Fruit fly (Drosophila melanogaster) whole organism, embryonic: ENCODE data around the gene CG13029.

ENCODE experiments used
- Bdp1 ChIP-seq: fragments of 200-800 bp; sonication (Bioruptor generic); optimal IDR thresholded peaks from 3 replicates; lab custom pipeline; 2016; ENCODE audit warnings: missing biosample characterization, missing genetic modification characterization
- CG1233 ChIP-seq: fragments of 200-800 bp; sonication (Bioruptor generic); optimal IDR thresholded peaks from 4 replicates; lab custom pipeline; 2018; ENCODE audit warnings: missing biosample characterization, mild to moderate bottlenecking, missing genetic modification characterization
- CG13775 ChIP-seq: fragments of 200-800 bp; sonication (Bioruptor generic); optimal IDR thresholded peaks from 3 replicates; lab custom pipeline; 2017; ENCODE audit warnings: missing biosample characterization, mild to moderate bottlenecking, missing genetic modification characterization
- CG1792 ChIP-seq: fragments of 200-800 bp; sonication (Bioruptor generic); optimal IDR thresholded peaks from 2 replicates; lab custom pipeline; 2016; ENCODE audit warnings: missing biosample characterization, missing genetic modification characterization
- CG18619 ChIP-seq: fragments of 200-800 bp; sonication (Bioruptor generic); optimal IDR thresholded peaks from 3 replicates; lab custom pipeline; 2017; ENCODE audit warnings: missing biosample characterization, mild to moderate bottlenecking, missing genetic modification characterization
- CG2120 ChIP-seq: fragments of 200-800 bp; sonication (Bioruptor generic); optimal IDR thresholded peaks from 3 replicates; lab custom pipeline; 2016; ENCODE audit warnings: missing biosample characterization, missing genetic modification characterization
- CG32532 ChIP-seq: fragments of 200-800 bp; sonication (Bioruptor generic); IDR thresholded peaks from 2 replicates; pipeline ENCODE4 v1.3.6; 2022; ENCODE audit warnings: missing biosample characterization, missing genetic modification characterization
- CG3281 ChIP-seq: fragments of 200-800 bp; sonication (Bioruptor generic); optimal IDR thresholded peaks from 3 replicates; lab custom pipeline; 2017; ENCODE audit warnings: missing biosample characterization, mild to moderate bottlenecking, missing genetic modification characterization
- CG33557 ChIP-seq: fragments of 200-800 bp; sonication (Bioruptor generic); optimal IDR thresholded peaks from 2 replicates; lab custom pipeline; 2019; ENCODE audit warnings: missing biosample characterization, mild to moderate bottlenecking, missing genetic modification characterization, moderate library complexity
- CG3407 ChIP-seq: fragments of 200-800 bp; sonication (Bioruptor generic); optimal IDR thresholded peaks from 2 replicates; lab custom pipeline; 2018; ENCODE audit warnings: missing biosample characterization, mild to moderate bottlenecking, missing genetic modification characterization
- CG4820 ChIP-seq: fragments of 200-800 bp; sonication (Bioruptor generic); optimal IDR thresholded peaks from 3 replicates; lab custom pipeline; 2016; ENCODE audit warnings: missing biosample characterization, missing genetic modification characterization
- CG5180 ChIP-seq: fragments of 200-800 bp; sonication (Bioruptor generic); optimal IDR thresholded peaks from 3 replicates; lab custom pipeline; 2017; ENCODE audit warnings: missing biosample characterization, missing genetic modification characterization, mild to moderate bottlenecking, moderate library complexity, missing genetic modification reagents
- CG6689 ChIP-seq: fragments of 200-800 bp; sonication (Bioruptor generic); IDR thresholded peaks from 2 replicates; pipeline ENCODE4 v1.3.6; 2022; ENCODE audit warnings: missing biosample characterization, missing genetic modification characterization
- CG7987 ChIP-seq: fragments of 200-800 bp; sonication (Bioruptor generic); optimal IDR thresholded peaks from 2 replicates; lab custom pipeline; 2018; ENCODE audit warnings: missing biosample characterization, mild to moderate bottlenecking, missing genetic modification characterization, moderate library complexity
- CG8290 ChIP-seq, 3 experiments: fragments of 200-800 bp; sonication (Bioruptor generic); optimal IDR thresholded peaks; 2 replicates each; lab custom pipeline; 2016 to 2019; ENCODE audit warnings: missing biosample characterization in 3 of 3, missing genetic modification characterization in 3 of 3, mild to moderate bottlenecking in 2 of 3, moderate library complexity in 1 of 3
- CG9932 ChIP-seq: fragments of 200-800 bp; sonication (Bioruptor generic); IDR thresholded peaks from 2 replicates; pipeline ENCODE4 v1.3.6; 2022; ENCODE audit warnings: missing biosample characterization, missing genetic modification characterization
- Camta ChIP-seq: fragments of 200-800 bp; sonication (Bioruptor generic); optimal IDR thresholded peaks from 2 replicates; lab custom pipeline; 2016; ENCODE audit warnings: missing biosample characterization, missing genetic modification characterization
- HLHmδ ChIP-seq: fragments of 200-800 bp; sonication (Bioruptor generic); optimal IDR thresholded peaks from 2 replicates; lab custom pipeline; 2018; ENCODE audit warnings: missing biosample characterization, mild to moderate bottlenecking, missing genetic modification characterization, moderate library complexity
- Hand ChIP-seq: fragments of 200-800 bp; sonication (Bioruptor generic); optimal IDR thresholded peaks from 2 replicates; lab custom pipeline; 2017; ENCODE audit warnings: mild to moderate bottlenecking, missing biosample characterization, missing genetic modification reagents, missing genetic modification characterization
- Lpt ChIP-seq: fragments of >200 bp; optimal IDR thresholded peaks from 2 replicates; lab custom pipeline; 2018; ENCODE audit warnings: missing biosample characterization, missing genetic modification characterization
- Med ChIP-seq: fragments of 200-800 bp; sonication (Bioruptor generic); peaks from one replicate; lab custom pipeline; 2016; ENCODE audit warnings: missing biosample characterization, missing genetic modification characterization, mild to moderate bottlenecking, inconsistent platforms, moderate library complexity
- PHDP ChIP-seq: fragments of 200-800 bp; sonication (Bioruptor generic); optimal IDR thresholded peaks from 3 replicates; lab custom pipeline; 2018; ENCODE audit warnings: missing biosample characterization, mild to moderate bottlenecking, missing genetic modification characterization, moderate library complexity
- Rfx ChIP-seq: fragments of 200-800 bp; sonication (Bioruptor generic); IDR thresholded peaks from 2 replicates; pipeline ENCODE4 v1.3.6; 2022; ENCODE audit warnings: missing biosample characterization, missing genetic modification characterization
- Sry-β ChIP-seq: fragments of 200-800 bp; sonication (Bioruptor generic); optimal IDR thresholded peaks from 2 replicates; lab custom pipeline; 2018; ENCODE audit warnings: missing biosample characterization, mild to moderate bottlenecking, missing genetic modification characterization, moderate library complexity
- Vsx1 ChIP-seq: fragments of 200-800 bp; sonication (Bioruptor generic); optimal IDR thresholded peaks from 2 replicates; lab custom pipeline; 2017; ENCODE audit warnings: missing biosample characterization, mild to moderate bottlenecking, missing genetic modification characterization, missing genetic modification reagents
- YL-1 ChIP-seq: fragments of 200-800 bp; sonication (Bioruptor generic); optimal IDR thresholded peaks from 3 replicates; lab custom pipeline; 2017; ENCODE audit warnings: missing biosample characterization, mild to moderate bottlenecking, missing genetic modification characterization
- cg ChIP-seq: fragments of 200-800 bp; sonication (Bioruptor generic); optimal IDR thresholded peaks from 3 replicates; lab custom pipeline; 2019; ENCODE audit warnings: missing biosample characterization, mild to moderate bottlenecking, missing genetic modification characterization, moderate library complexity
- chinmo ChIP-seq: fragments of 200-800 bp; sonication (Bioruptor generic); IDR thresholded peaks from 4 replicates; pipeline ENCODE4 v1.3.6; 2022; ENCODE audit warnings: missing biosample characterization, missing genetic modification characterization; ENCODE audit not compliant: partially characterized antibody
- danr ChIP-seq: fragments of 200-800 bp; sonication (Bioruptor generic); IDR thresholded peaks from 2 replicates; pipeline ENCODE4 v1.3.6; 2022; ENCODE audit warnings: missing biosample characterization, missing genetic modification characterization
- dm ChIP-seq: fragments of 200-800 bp; sonication (Bioruptor generic); optimal IDR thresholded peaks from 3 replicates; lab custom pipeline; 2016; ENCODE audit warnings: missing biosample characterization, missing genetic modification characterization
- dmrt99B ChIP-seq: fragments of 200-800 bp; sonication (Bioruptor generic); optimal IDR thresholded peaks from 2 replicates; lab custom pipeline; 2018; ENCODE audit warnings: missing biosample characterization, mild to moderate bottlenecking, missing genetic modification characterization, moderate library complexity
- fd102C ChIP-seq: fragments of 200-800 bp; sonication (Bioruptor generic); optimal IDR thresholded peaks from 2 replicates; lab custom pipeline; 2018; ENCODE audit warnings: missing biosample characterization, mild to moderate bottlenecking, missing genetic modification characterization, moderate library complexity
- gfzf ChIP-seq: fragments of 200-800 bp; sonication (Bioruptor generic); optimal IDR thresholded peaks from 2 replicates; lab custom pipeline; 2016; ENCODE audit warnings: missing biosample characterization, mild to moderate bottlenecking, missing genetic modification characterization, moderate library complexity
- kah ChIP-seq: fragments of 200-800 bp; sonication (Bioruptor generic); optimal IDR thresholded peaks from 2 replicates; lab custom pipeline; 2018; ENCODE audit warnings: missing biosample characterization, mild to moderate bottlenecking, missing genetic modification characterization
- lab ChIP-seq: fragments of 200-800 bp; sonication (Bioruptor generic); optimal IDR thresholded peaks from 3 replicates; lab custom pipeline; 2017; ENCODE audit warnings: missing biosample characterization, missing genetic modification characterization, mild to moderate bottlenecking, moderate library complexity, missing genetic modification reagents
- lmd ChIP-seq: fragments of 200-800 bp; sonication (Bioruptor generic); IDR thresholded peaks from 2 replicates; pipeline ENCODE4 v1.3.6; 2022; ENCODE audit warnings: missing biosample characterization, missing genetic modification characterization
- oc ChIP-seq: fragments of 200-800 bp; sonication (Bioruptor generic); optimal IDR thresholded peaks from 2 replicates; lab custom pipeline; 2018; ENCODE audit warnings: missing biosample characterization, mild to moderate bottlenecking, missing genetic modification characterization, moderate library complexity
- org-1 ChIP-seq: fragments of 200-800 bp; sonication (Bioruptor generic); optimal IDR thresholded peaks from 2 replicates; lab custom pipeline; 2017; ENCODE audit warnings: missing biosample characterization, missing genetic modification characterization
- pfk ChIP-seq: fragments of 200-800 bp; sonication (Bioruptor generic); optimal IDR thresholded peaks from 2 replicates; lab custom pipeline; 2018; ENCODE audit warnings: missing biosample characterization, mild to moderate bottlenecking, missing genetic modification characterization, moderate library complexity
- psq ChIP-seq: fragments of 200-800 bp; sonication (Bioruptor generic); optimal IDR thresholded peaks from 2 replicates; lab custom pipeline; 2017; ENCODE audit warnings: missing biosample characterization, missing genetic modification characterization
- slbo ChIP-seq: fragments of 200-800 bp; sonication (Bioruptor generic); IDR thresholded peaks from 2 replicates; pipeline ENCODE4 v1.3.6; 2022; ENCODE audit warnings: missing biosample characterization, missing genetic modification characterization
- sqz ChIP-seq: fragments of 200-800 bp; sonication (Bioruptor generic); optimal IDR thresholded peaks from 3 replicates; lab custom pipeline; 2018; ENCODE audit warnings: missing biosample characterization, mild to moderate bottlenecking, missing genetic modification characterization
- sr ChIP-seq: fragments of 200-800 bp; sonication (Bioruptor generic); IDR thresholded peaks from 3 replicates; pipeline ENCODE4 v1.3.6; 2022; ENCODE audit warnings: missing biosample characterization, missing genetic modification characterization
- ttk ChIP-seq: fragments of 200-800 bp; sonication (Bioruptor generic); IDR thresholded peaks from 2 replicates; pipeline ENCODE4 v2.1.2; 2022; ENCODE audit warnings: missing biosample characterization, missing genetic modification characterization
- tup ChIP-seq: fragments of 200-800 bp; sonication (Bioruptor generic); optimal IDR thresholded peaks from 2 replicates; lab custom pipeline; 2016; ENCODE audit warnings: missing biosample characterization, mild to moderate bottlenecking, missing genetic modification characterization, moderate library complexity
- vvl ChIP-seq: fragments of 200-800 bp; sonication (Bioruptor generic); IDR thresholded peaks from 2 replicates; pipeline ENCODE4 v1.3.6; 2022; ENCODE audit warnings: missing biosample characterization, missing genetic modification characterization

The CG13029 gene

dm6 chr3L:16871630-16872029 is 11.2 kb downstream of the CG13029 start:
- TF ChIP-seq CG8290 (GFP tag; optimal IDR thresholded peaks at IDR 0.05; lab: Kevin White, UChicago), result no peak
- peak in 1 of 2 experiments; percentile 13 for TF ChIP-seq CG8290 (tag; optimal IDR thresholded peaks at IDR 0.05; lab: Kevin White, UChicago)
- TF ChIP-seq cg, result no peak
- TF ChIP-seq CG33557, result no peak
- no peak for TF ChIP-seq Vsx1 (GFP tag; lab: Kevin White, UChicago)
- peak; percentile 36 for TF ChIP-seq Rfx
- TF ChIP-seq Bdp1 (GFP tag; lab: Kevin White, UChicago), result no peak
- TF ChIP-seq CG32532, result 0 out of 2 replicates have a peak, but pooled peaks have one; percentile 8
- no peak for TF ChIP-seq HLHmδ (GFP tag; lab: Kevin White, UChicago)
- TF ChIP-seq chinmo, result 0 out of 4 replicates have a peak, but pooled peaks have one; percentile 46
- peak; percentile 53 for TF ChIP-seq Med
- TF ChIP-seq CG2120 (GFP tag; lab: Kevin White, UChicago), result peak; percentile 38
- no peak for TF ChIP-seq Sry-β
- TF ChIP-seq pfk (GFP tag; lab: Kevin White, UChicago), result no peak
- TF ChIP-seq gfzf (GFP tag; lab: Kevin White, UChicago), result no peak
- no peak for TF ChIP-seq CG1233 (GFP tag; lab: Kevin White, UChicago)
- peak; percentile 32 for TF ChIP-seq CG3281 (GFP tag; lab: Kevin White, UChicago)
- TF ChIP-seq oc, result peak; percentile 34
- TF ChIP-seq vvl (GFP tag; lab: Robert Waterston, UW), result no peak
- peak; percentile 51 for TF ChIP-seq lab (GFP tag; lab: Kevin White, UChicago)
- TF ChIP-seq danr (GFP tag; lab: Robert Waterston, UW), result no peak
- TF ChIP-seq fd102C (GFP tag; lab: Kevin White, UChicago), result no peak
- no peak for TF ChIP-seq PHDP (tag; lab: Kevin White, UChicago)
- no peak for TF ChIP-seq CG13775 (GFP tag; lab: Kevin White, UChicago)
- TF ChIP-seq kah (GFP tag; lab: Kevin White, UChicago), result no peak
- TF ChIP-seq sr (GFP tag; lab: Robert Waterston, UW), result no peak
- TF ChIP-seq CG4820 (GFP tag; lab: Kevin White, UChicago), result no peak
- no peak for TF ChIP-seq YL-1 (GFP tag; lab: Kevin White, UChicago)
- no peak for TF ChIP-seq org-1 (GFP tag; lab: Kevin White, UChicago)
- no peak for TF ChIP-seq CG6689 (GFP tag; lab: Robert Waterston, UW)
- 0 out of 2 replicates have a peak, but pooled peaks have one; percentile 8 for TF ChIP-seq CG9932 (GFP tag; lab: Robert Waterston, UW)
- no peak for TF ChIP-seq sqz (GFP tag; lab: Kevin White, UChicago)
- no peak for TF ChIP-seq Hand
- TF ChIP-seq slbo, result peak; percentile 22; the same call in 1 of the 2 replicates
- TF ChIP-seq lmd (GFP tag; lab: Robert Waterston, UW), result no peak
- TF ChIP-seq tup (GFP tag; lab: Kevin White, UChicago), result no peak
- no peak for TF ChIP-seq dm (GFP tag; lab: Kevin White, UChicago)
- TF ChIP-seq Lpt (GFP tag; lab: Kevin White, UChicago), result no peak
- TF ChIP-seq CG1792 (GFP tag; lab: Kevin White, UChicago), result no peak
- TF ChIP-seq ttk (GFP tag; lab: Robert Waterston, UW), result no peak
- TF ChIP-seq CG18619 (GFP tag; lab: Kevin White, UChicago), result no peak
- TF ChIP-seq Camta (GFP tag; lab: Kevin White, UChicago), result no peak
- no peak for TF ChIP-seq CG7987
- no peak for TF ChIP-seq dmrt99B (tag; lab: Kevin White, UChicago)
- no peak for TF ChIP-seq CG5180 (GFP tag; lab: Kevin White, UChicago)
- TF ChIP-seq CG3407 (GFP tag; lab: Kevin White, UChicago), result no peak
- no peak for TF ChIP-seq psq
